Worm (Caenorhabditis elegans) whole organism, young adult: ENCODE data around the gene Y24D9B.1.

Experiments used
- attf-3 ChIP-seq: fragments of 200-800 bp; sonication (Bioruptor generic); conservative IDR thresholded peaks from 2 replicates; pipeline ENCODE4 v1.3.6; 2022; ENCODE audit warnings: missing genetic modification reagents, missing genetic modification characterization, missing compliant biosample characterization
- ceh-100 ChIP-seq: fragments of 200-800 bp; sonication (Bioruptor generic); IDR thresholded peaks from 2 replicates; pipeline ENCODE4 v1.3.6; 2022; ENCODE audit warnings: missing genetic modification reagents, missing genetic modification characterization, missing compliant biosample characterization
- unc-62 ChIP-seq: fragments of 150-350 bp; optimal IDR thresholded peaks from 2 replicates; lab custom pipeline; 2014; ENCODE audit warnings: missing biosample characterization, missing genetic modification reagents, missing genetic modification characterization

ce11 chrIV:4357296-4357695, 40.1 kb downstream of the Y24D9B.1 start, which contains the start of gene sars-2:
- TF ChIP-seq unc-62 (GFP tag; lab: Kevin White, UChicago) (no peak), attf-3 (GFP tag; lab: Robert Waterston, UW) (no peak), ceh-100 (no peak)
